Worm (Caenorhabditis elegans): Measurements from ENCODE around the gene C48B4.3.

Gene C48B4.3

ce11 chrIII:9546016-9546659 lies 36.0 kb downstream of the C48B4.3 start, which contains the start of gene unc-16 (continued):
- TF ChIP-seq unc-130 (tag; optimal IDR thresholded peaks at IDR 0.05), result peak; percentile 88
- TF ChIP-seq irx-1 (tag; optimal IDR thresholded peaks at IDR 0.05), result peak; percentile 89
- TF ChIP-seq vab-15 (tag; optimal IDR thresholded peaks at IDR 0.05), result no peak
- no peak for TF ChIP-seq nhr-28 (tag; optimal IDR thresholded peaks at IDR 0.05)
- TF ChIP-seq lin-35 (GFP tag; optimal IDR thresholded peaks at IDR 0.05), result peak; percentile 86
- TF ChIP-seq lin-15B (tag; optimal IDR thresholded peaks at IDR 0.05), result peak; percentile 82
- no peak for TF ChIP-seq nhr-12 (tag; optimal IDR thresholded peaks at IDR 0.05)
- peak; percentile 91 for TF ChIP-seq isw-1 (GFP tag; IDR thresholded peaks at IDR 0.05)
- TF ChIP-seq nhr-76 (tag; optimal IDR thresholded peaks at IDR 0.05), result no peak
- peak; percentile 87 for TF ChIP-seq skn-1 (tag; optimal IDR thresholded peaks at IDR 0.05)
- TF ChIP-seq F16B12.6 (tag; optimal IDR thresholded peaks at IDR 0.05), result peak; percentile 69
- no peak for TF ChIP-seq unc-62 (GFP tag; optimal IDR thresholded peaks at IDR 0.05)
- TF ChIP-seq mef-2 (tag; optimal IDR thresholded peaks at IDR 0.05), result peak; percentile 44
- no peak for TF ChIP-seq ces-1 (GFP tag; optimal IDR thresholded peaks at IDR 0.05)
- peak; percentile 48 to 98 for TF ChIP-seq mdl-1 (tag; optimal IDR thresholded peaks at IDR 0.05)
- peak; percentile 35 for TF ChIP-seq lin-39 (tag; optimal IDR thresholded peaks at IDR 0.05)
- no peak for TF ChIP-seq hlh-17 (GFP tag; optimal IDR thresholded peaks at IDR 0.05; ENCODE audit: borderline replicate concordance)
- TF ChIP-seq pag-3 (tag; optimal IDR thresholded peaks at IDR 0.05; ENCODE audit: borderline replicate concordance, insufficient read depth), result no peak
- peak; percentile 85 to 88 for TF ChIP-seq efl-1 (optimal IDR thresholded peaks at IDR 0.05)
- peak; percentile 82 to 98 for TF ChIP-seq efl-1 (GFP tag; optimal IDR thresholded peaks at IDR 0.05 in 1 of 2)
- no peak for TF ChIP-seq unc-30 (tag; optimal IDR thresholded peaks at IDR 0.05)
- TF ChIP-seq sptf-1 (tag; optimal IDR thresholded peaks at IDR 0.05), result no peak
- TF ChIP-seq elt-2 (tag; optimal IDR thresholded peaks at IDR 0.05), result peak; percentile 19
- TF ChIP-seq alr-1 (tag; optimal IDR thresholded peaks at IDR 0.05; ENCODE audit: borderline replicate concordance), result no peak
- peak; percentile 64 for TF ChIP-seq nhr-237 (tag; optimal IDR thresholded peaks at IDR 0.05)
- peak; percentile 94 for TF ChIP-seq swsn-7 (tag; optimal IDR thresholded peaks at IDR 0.05)
- TF ChIP-seq jun-1 (tag; optimal IDR thresholded peaks at IDR 0.05), result peak; percentile 76
- peak; percentile 80 for TF ChIP-seq ztf-4 (tag; optimal IDR thresholded peaks at IDR 0.05)
- TF ChIP-seq ceh-8 (GFP tag; optimal IDR thresholded peaks at IDR 0.05), result peak; percentile 85
- peak; percentile 43 for TF ChIP-seq ceh-90 (tag; optimal IDR thresholded peaks at IDR 0.05)
- TF ChIP-seq rnt-1 (tag; optimal IDR thresholded peaks at IDR 0.05), result peak; percentile 93
- peak; percentile 95 for TF ChIP-seq mep-1 (tag; optimal IDR thresholded peaks at IDR 0.05)
- TF ChIP-seq nhr-71 (tag; optimal IDR thresholded peaks at IDR 0.05), result peak; percentile 95

ce11 chrIII:9544820-9545219 lies 37.4 kb downstream of the C48B4.3 start, which contains the start of gene ZK1098.12:
ZK1098.12 (plus strand) TSS chrIII:9545120.
- TF ChIP-seq unc-86 (tag; optimal IDR thresholded peaks at IDR 0.05) (no peak), efl-1 (optimal IDR thresholded peaks at IDR 0.05) (no peak), efl-1 (GFP tag; optimal IDR thresholded peaks at IDR 0.05 in 1 of 2) (peak in 1 of 2 experiments; percentile 76), nhr-11 (tag; optimal IDR thresholded peaks at IDR 0.05) (no peak)

ce11 chrIII:9544125-9544524 lies 38.1 kb downstream of the C48B4.3 start, which contains the start of gene ZK1098.9:
ZK1098.9 (plus strand) TSS chrIII:9544425.
- TF ChIP-seq ceh-63 (GFP tag; optimal IDR thresholded peaks at IDR 0.05), result no peak
- no peak for TF ChIP-seq ztf-4 (tag; optimal IDR thresholded peaks at IDR 0.05)
- no peak for TF ChIP-seq lin-14 (GFP tag; optimal IDR thresholded peaks at IDR 0.05)
- TF ChIP-seq lin-13 (GFP tag; optimal IDR thresholded peaks at IDR 0.05), result no peak
- no peak for TF ChIP-seq elt-3 (tag; optimal IDR thresholded peaks at IDR 0.05)
- TF ChIP-seq unc-30 (tag; optimal IDR thresholded peaks at IDR 0.05), result no peak
- TF ChIP-seq ces-1 (GFP tag; optimal IDR thresholded peaks at IDR 0.05), result no peak
- no peak for TF ChIP-seq lsy-2 (tag; optimal IDR thresholded peaks at IDR 0.05)
- TF ChIP-seq mab-9 (GFP tag; IDR thresholded peaks at IDR 0.05), result no peak
- TF ChIP-seq elt-2 (tag; optimal IDR thresholded peaks at IDR 0.05), result no peak

Data from whole organism, L1 larva.